Fruit fly (Drosophila melanogaster) whole organism, prepupa: ENCODE data around the gene Epp.

Source experiments
- Blimp-1 ChIP-seq: fragments of 200-800 bp; sonication (Bioruptor generic); optimal IDR thresholded peaks from 3 replicates; lab custom pipeline; 2017; ENCODE audit warnings: missing biosample characterization, missing genetic modification characterization, mild to moderate bottlenecking, moderate library complexity, missing genetic modification reagents
- CG10631 ChIP-seq: fragments of 200-800 bp; sonication (Bioruptor generic); optimal IDR thresholded peaks from 2 replicates; lab custom pipeline; 2016; ENCODE audit warnings: missing biosample characterization, missing genetic modification characterization
- CG10669 ChIP-seq: fragments of 200-800 bp; sonication (Bioruptor generic); optimal IDR thresholded peaks from 3 replicates; lab custom pipeline; 2018; ENCODE audit warnings: missing biosample characterization, mild to moderate bottlenecking, missing genetic modification characterization, moderate library complexity
- CG11294 ChIP-seq: fragments of 200-800 bp; sonication (Bioruptor generic); IDR thresholded peaks from 2 replicates; pipeline ENCODE4 v1.3.6; 2022; ENCODE audit warnings: missing biosample characterization, missing genetic modification characterization
- CG11762 ChIP-seq: fragments of 200-800 bp; sonication (Bioruptor generic); optimal IDR thresholded peaks from 3 replicates; lab custom pipeline; 2016; ENCODE audit warnings: missing biosample characterization, missing genetic modification characterization; ENCODE audit not compliant: insufficient read depth
- CG11902 ChIP-seq: fragments of 200-800 bp; sonication (Bioruptor generic); optimal IDR thresholded peaks from 3 replicates; lab custom pipeline; 2016; ENCODE audit warnings: missing biosample characterization, missing genetic modification characterization
- CG15336 ChIP-seq: fragments of 200-800 bp; sonication (Bioruptor generic); IDR thresholded peaks from 2 replicates; pipeline ENCODE4 v1.3.6; 2022; ENCODE audit warnings: missing biosample characterization, missing genetic modification characterization
- CG1621 ChIP-seq: fragments of 200-800 bp; sonication (Bioruptor generic); optimal IDR thresholded peaks from 3 replicates; lab custom pipeline; 2018; ENCODE audit warnings: missing biosample characterization, mild to moderate bottlenecking, missing genetic modification characterization
- CG16779 ChIP-seq: fragments of 200-800 bp; sonication (Bioruptor generic); optimal IDR thresholded peaks from 3 replicates; lab custom pipeline; 2017; ENCODE audit warnings: missing biosample characterization, mild to moderate bottlenecking, missing genetic modification characterization
- CG3032 ChIP-seq: fragments of 200-800 bp; optimal IDR thresholded peaks from 2 replicates; lab custom pipeline; 2019; ENCODE audit warnings: missing biosample characterization, mild to moderate bottlenecking, missing genetic modification characterization, moderate library complexity
- CG32006 ChIP-seq: fragments of 200-800 bp; sonication (Bioruptor generic); optimal IDR thresholded peaks from 3 replicates; lab custom pipeline; 2017; ENCODE audit warnings: missing biosample characterization, mild to moderate bottlenecking, missing genetic modification characterization
- CG3919 ChIP-seq: fragments of 200-800 bp; sonication (Bioruptor generic); optimal IDR thresholded peaks from 3 replicates; lab custom pipeline; 2016; ENCODE audit warnings: missing biosample characterization, missing genetic modification characterization
- CG4318 ChIP-seq: fragments of 200-800 bp; sonication (Bioruptor generic); optimal IDR thresholded peaks from 3 replicates; lab custom pipeline; 2017; ENCODE audit warnings: missing biosample characterization, mild to moderate bottlenecking, missing genetic modification characterization
- CG6163 ChIP-seq: fragments of 200-800 bp; sonication (Bioruptor generic); IDR thresholded peaks from 3 replicates; pipeline ENCODE4 v1.3.6; 2022; ENCODE audit warnings: missing biosample characterization, missing genetic modification characterization
- CG6276 ChIP-seq: fragments of 200-800 bp; sonication (Bioruptor generic); optimal IDR thresholded peaks from 2 replicates; lab custom pipeline; 2017; ENCODE audit warnings: missing biosample characterization, mild to moderate bottlenecking, missing genetic modification characterization
- CG6792 ChIP-seq: fragments of 200-800 bp; sonication (Bioruptor generic); optimal IDR thresholded peaks from 3 replicates; lab custom pipeline; 2016; ENCODE audit warnings: missing biosample characterization, missing genetic modification characterization
- CG8119 ChIP-seq: fragments of 200-800 bp; sonication (Bioruptor generic); IDR thresholded peaks from 3 replicates; pipeline ENCODE4 v1.3.6; 2022; ENCODE audit warnings: missing biosample characterization, missing genetic modification characterization
- CG8319 ChIP-seq: fragments of 200-800 bp; sonication (Bioruptor generic); optimal IDR thresholded peaks from 3 replicates; lab custom pipeline; 2016; ENCODE audit warnings: missing biosample characterization, missing genetic modification characterization
- CG9139 ChIP-seq: fragments of 200-800 bp; sonication (Bioruptor generic); optimal IDR thresholded peaks from 3 replicates; lab custom pipeline; 2017; ENCODE audit warnings: missing biosample characterization, mild to moderate bottlenecking, missing genetic modification characterization
- Eip75B ChIP-seq: fragments of 200-800 bp; sonication (Bioruptor generic); optimal IDR thresholded peaks from 3 replicates; lab custom pipeline; 2016; ENCODE audit warnings: missing biosample characterization, missing genetic modification characterization
- Eip78C ChIP-seq: fragments of 200-800 bp; sonication (Bioruptor generic); peaks from one replicate; lab custom pipeline; 2016; ENCODE audit warnings: missing biosample characterization, missing genetic modification characterization
- Eip93F ChIP-seq: fragments of 200-800 bp; sonication (Bioruptor generic); optimal IDR thresholded peaks from 2 replicates; lab custom pipeline; 2016; ENCODE audit warnings: missing biosample characterization, mild to moderate bottlenecking, missing genetic modification characterization
- Ets21C ChIP-seq: fragments of 200-800 bp; sonication (Bioruptor generic); optimal IDR thresholded peaks from 3 replicates; lab custom pipeline; 2016; ENCODE audit warnings: missing biosample characterization, missing genetic modification characterization
- Met ChIP-seq: fragments of 200-800 bp; sonication (Bioruptor generic); optimal IDR thresholded peaks from 3 replicates; lab custom pipeline; 2016; ENCODE audit warnings: missing biosample characterization, missing genetic modification characterization
- OdsH ChIP-seq: fragments of 200-800 bp; sonication (Bioruptor generic); optimal IDR thresholded peaks from 3 replicates; lab custom pipeline; 2016; ENCODE audit warnings: missing biosample characterization, missing genetic modification characterization
- Sox102F ChIP-seq: fragments of 200-800 bp; sonication (Bioruptor generic); optimal IDR thresholded peaks from 2 replicates; lab custom pipeline; 2016; ENCODE audit warnings: missing biosample characterization, mild to moderate bottlenecking, missing genetic modification characterization
- Sox14 ChIP-seq: fragments of 200-800 bp; sonication (Bioruptor generic); optimal IDR thresholded peaks from 3 replicates; lab custom pipeline; 2016; ENCODE audit warnings: missing biosample characterization, missing genetic modification characterization
- Sox15 ChIP-seq: fragments of 200-800 bp; sonication (Bioruptor generic); optimal IDR thresholded peaks from 3 replicates; lab custom pipeline; 2016; ENCODE audit warnings: missing biosample characterization, missing genetic modification characterization
- acj6 ChIP-seq: fragments of 200-800 bp; sonication (Bioruptor generic); optimal IDR thresholded peaks from 3 replicates; lab custom pipeline; 2016; ENCODE audit warnings: missing biosample characterization, missing genetic modification characterization
- dac ChIP-seq: fragments of 200-800 bp; sonication (Bioruptor generic); optimal IDR thresholded peaks from 2 replicates; lab custom pipeline; 2017; ENCODE audit warnings: missing biosample characterization, mild to moderate bottlenecking, missing genetic modification characterization
- dsx ChIP-seq: fragments of 200-800 bp; optimal IDR thresholded peaks from 3 replicates; lab custom pipeline; 2019; ENCODE audit warnings: missing biosample characterization, mild to moderate bottlenecking, missing genetic modification characterization, moderate library complexity; ENCODE audit not compliant: poor library complexity, severe bottlenecking
- esn ChIP-seq: fragments of 200-800 bp; sonication (Bioruptor generic); optimal IDR thresholded peaks from 2 replicates; lab custom pipeline; 2016; ENCODE audit warnings: missing biosample characterization, mild to moderate bottlenecking, missing genetic modification characterization, moderate library complexity
- fd59A ChIP-seq: fragments of 200-800 bp; sonication (Bioruptor generic); optimal IDR thresholded peaks from 2 replicates; lab custom pipeline; 2017; ENCODE audit warnings: missing biosample characterization, mild to moderate bottlenecking, missing genetic modification characterization, missing genetic modification reagents
- net ChIP-seq: fragments of 200-800 bp; sonication (Bioruptor generic); optimal IDR thresholded peaks from 3 replicates; lab custom pipeline; 2016; ENCODE audit warnings: missing biosample characterization, missing genetic modification characterization
- salr ChIP-seq, 2 experiments: fragments of 200-800 bp; sonication (Bioruptor generic); optimal IDR thresholded peaks; 3 replicates each; lab custom pipeline; 2016 to 2018; ENCODE audit warnings: missing biosample characterization in 2 of 2, missing genetic modification characterization in 2 of 2, mild to moderate bottlenecking in 1 of 2
- ss ChIP-seq, 2 experiments: fragments of 200-800 bp; sonication (Bioruptor generic); optimal IDR thresholded peaks; 2 replicates in 1 of 2; 3 replicates in 1 of 2; lab custom pipeline; 2017 to 2018; ENCODE audit warnings: mild to moderate bottlenecking in 2 of 2, missing biosample characterization in 2 of 2, missing genetic modification characterization in 2 of 2, moderate library complexity in 1 of 2
- svp ChIP-seq: fragments of 200-800 bp; sonication (Bioruptor generic); peaks from one replicate; lab custom pipeline; 2016; ENCODE audit warnings: missing biosample characterization, missing genetic modification characterization
- topi ChIP-seq: fragments of 200-800 bp; sonication (Bioruptor generic); optimal IDR thresholded peaks from 3 replicates; lab custom pipeline; 2016; ENCODE audit warnings: missing biosample characterization, missing genetic modification characterization
- vri ChIP-seq: fragments of 200-800 bp; sonication (Bioruptor generic); optimal IDR thresholded peaks from 3 replicates; lab custom pipeline; 2016; ENCODE audit warnings: missing biosample characterization, mild to moderate bottlenecking, missing genetic modification characterization

The Epp gene

dm6 chr3R:24017648-24018047 lies 24.9 kb upstream of the Epp start (continued):
- TF ChIP-seq ss (GFP tag; optimal IDR thresholded peaks at IDR 0.05; lab: Kevin White, UChicago), result no peak
- no peak for TF ChIP-seq salr (GFP tag; optimal IDR thresholded peaks at IDR 0.05; lab: Kevin White, UChicago)
- TF ChIP-seq, all 60 proteins: peak for 10

DNA sequence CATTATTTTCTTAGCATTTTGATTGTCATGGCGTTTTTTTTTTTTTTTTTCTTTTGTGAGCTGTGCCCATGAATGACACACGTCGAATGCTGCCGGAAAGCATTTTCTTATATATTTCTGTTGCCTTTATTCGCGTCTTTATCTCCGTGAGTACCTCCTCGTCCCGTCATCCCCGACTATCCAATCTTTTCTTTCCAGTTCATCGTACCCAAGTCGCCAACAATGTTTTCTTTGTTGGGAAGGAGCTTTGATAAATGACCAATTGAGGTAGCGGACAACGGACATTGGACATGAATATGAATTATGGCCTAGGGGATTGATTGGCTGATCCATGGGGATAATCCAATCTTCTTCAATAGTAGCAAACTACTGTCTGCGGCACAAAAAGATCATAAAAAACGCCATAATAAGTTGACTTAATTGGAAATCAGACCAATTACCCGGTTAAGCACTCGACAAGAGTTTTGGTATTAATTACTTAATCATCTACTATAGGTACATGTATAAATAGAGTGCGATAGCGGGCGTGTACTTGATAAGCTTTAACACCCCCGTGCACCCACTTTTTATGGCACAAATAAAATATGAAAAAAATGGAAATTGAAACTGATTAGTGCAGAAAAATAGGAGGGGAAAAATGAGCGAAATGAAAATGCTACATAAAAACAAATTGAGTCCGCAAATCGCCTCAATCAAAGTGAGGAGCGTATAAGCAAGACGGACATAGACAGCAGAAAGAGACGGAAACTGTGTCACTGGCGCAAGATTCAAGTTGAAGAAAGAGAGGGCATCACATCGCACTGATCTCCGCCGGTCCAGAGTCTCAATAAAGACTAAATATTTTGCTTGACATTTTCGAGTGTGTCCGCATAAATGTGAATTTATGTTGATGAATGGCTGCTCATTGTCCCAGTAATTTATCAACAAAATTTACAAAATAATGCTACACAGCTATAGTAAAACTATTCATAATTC lies 23.5 kb upstream of the Epp start:
- TF ChIP-seq Sox15 (GFP tag; lab: Kevin White, UChicago) (no peak), CG6276 (no peak), CG3032 (no peak), CG6792 (GFP tag; lab: Kevin White, UChicago) (no peak), Ets21C (no peak), Eip93F (peak; percentile 57), net (no peak), CG6163 (GFP tag; lab: Robert Waterston, UW) (peak; percentile 27; the same call in 1 of the 3 replicates), topi (GFP tag; lab: Kevin White, UChicago) (no peak), CG8119 (GFP tag; lab: Robert Waterston, UW) (0 out of 3 replicates have a peak, but pooled peaks have one; percentile 13), CG11762 (no peak), CG16779 (tag; lab: Kevin White, UChicago) (no peak), Sox14 (GFP tag; lab: Kevin White, UChicago) (peak; percentile 85), svp (GFP tag; lab: Kevin White, UChicago) (peak; percentile 86), CG11902 (GFP tag; lab: Kevin White, UChicago) (no peak), CG32006 (GFP tag; lab: Kevin White, UChicago) (no peak), fd59A (GFP tag; lab: Kevin White, UChicago) (no peak), dac (GFP tag; lab: Kevin White, UChicago) (no peak), Met (no peak), CG9139 (GFP tag; lab: Kevin White, UChicago) (no peak), esn (no peak), CG10631 (GFP tag; lab: Kevin White, UChicago) (no peak), CG15336 (0 out of 2 replicates have a peak, but pooled peaks have one; percentile 26), CG4318 (no peak), acj6 (GFP tag; lab: Kevin White, UChicago) (no peak), CG1621 (tag; lab: Kevin White, UChicago) (no peak), Blimp-1 (GFP tag; lab: Kevin White, UChicago) (no peak), dsx (peak; percentile 31), CG8319 (no peak), Sox102F (GFP tag; lab: Kevin White, UChicago) (peak; percentile 0), CG11294 (GFP tag; lab: Robert Waterston, UW) (no peak), OdsH (no peak), CG3919 (GFP tag; lab: Kevin White, UChicago) (no peak), vri (GFP tag; lab: Kevin White, UChicago) (peak; percentile 79), salr (GFP tag; optimal IDR thresholded peaks at IDR 0.05; lab: Kevin White, UChicago) (no peak), Eip78C (GFP tag; lab: Kevin White, UChicago) (peak; percentile 41), ss (GFP tag; optimal IDR thresholded peaks at IDR 0.05; lab: Kevin White, UChicago) (no peak), CG10669 (no peak), Eip75B (GFP tag; lab: Kevin White, UChicago) (peak; percentile 13)
